Fruit fly (Drosophila melanogaster): ENCODE results near the gene CG13315.

- no peak for TF ChIP-seq gl (tag; optimal IDR thresholded peaks at IDR 0.05)
- TF ChIP-seq EcR (GFP tag; optimal IDR thresholded peaks at IDR 0.05) = peak; percentile 65
Observed at dm6 chr3L:9134349-9134748, 37.7 kb downstream of the CG13315 start, which contains the start of the genes bol and Dhpr.

Measured in whole organism, pupa.